Fruit fly (Drosophila melanogaster) whole organism, embryonic: Measurements from ENCODE around the gene mop.

Experiments used
- Abd-B ChIP-seq: fragments of 200-800 bp; sonication (Bioruptor generic); optimal IDR thresholded peaks from 2 replicates; lab custom pipeline; 2018; ENCODE audit warnings: missing biosample characterization, mild to moderate bottlenecking, missing genetic modification characterization, moderate library complexity
- Asciz ChIP-seq: fragments of 200-800 bp; sonication (Bioruptor generic); optimal IDR thresholded peaks from 2 replicates; lab custom pipeline; 2017; ENCODE audit warnings: missing biosample characterization, mild to moderate bottlenecking, missing genetic modification characterization, missing genetic modification reagents
- CG10366 ChIP-seq: fragments of 200-800 bp; sonication (Bioruptor generic); IDR thresholded peaks from 2 replicates; pipeline ENCODE4 v1.3.6; 2022; ENCODE audit warnings: missing biosample characterization, missing genetic modification characterization
- CG11560 ChIP-seq: fragments of 200-800 bp; sonication (Bioruptor generic); IDR thresholded peaks from 3 replicates; pipeline ENCODE4 v1.3.6; 2022; ENCODE audit warnings: missing biosample characterization, missing genetic modification characterization
- CG12104 ChIP-seq: fragments of 200-800 bp; sonication (Bioruptor generic); optimal IDR thresholded peaks from 3 replicates; lab custom pipeline; 2016; ENCODE audit warnings: missing biosample characterization, missing genetic modification characterization
- CG12659 ChIP-seq: fragments of 200-800 bp; sonication (Bioruptor generic); optimal IDR thresholded peaks from 3 replicates; lab custom pipeline; 2017; ENCODE audit warnings: mild to moderate bottlenecking, missing biosample characterization, missing genetic modification reagents, missing genetic modification characterization
- CG12744 ChIP-seq: fragments of 200-800 bp; sonication (Bioruptor generic); optimal IDR thresholded peaks from 2 replicates; lab custom pipeline; 2016; ENCODE audit warnings: missing biosample characterization, missing genetic modification characterization
- CG14710 ChIP-seq: fragments of 200-800 bp; sonication (Bioruptor generic); optimal IDR thresholded peaks from 3 replicates; lab custom pipeline; 2019; ENCODE audit warnings: missing biosample characterization, mild to moderate bottlenecking, missing genetic modification characterization, moderate library complexity
- CG15073 ChIP-seq: fragments of 200-800 bp; sonication (Bioruptor generic); optimal IDR thresholded peaks from 2 replicates; lab custom pipeline; 2016; ENCODE audit warnings: missing biosample characterization, missing genetic modification characterization
- CG1603 ChIP-seq: fragments of 200-800 bp; sonication (Bioruptor generic); optimal IDR thresholded peaks from 2 replicates; lab custom pipeline; 2019; ENCODE audit warnings: missing biosample characterization, mild to moderate bottlenecking, missing genetic modification characterization, moderate library complexity
- CG17361 ChIP-seq: fragments of 200-800 bp; sonication (Bioruptor generic); IDR thresholded peaks from 3 replicates; pipeline ENCODE4 v1.3.6; 2022; ENCODE audit warnings: missing biosample characterization, missing genetic modification characterization
- CG18599 ChIP-seq: fragments of 200-800 bp; sonication (Bioruptor generic); optimal IDR thresholded peaks from 3 replicates; lab custom pipeline; 2017; ENCODE audit warnings: missing biosample characterization, missing genetic modification characterization, mild to moderate bottlenecking, moderate library complexity, missing genetic modification reagents
- CG2120 ChIP-seq: fragments of 200-800 bp; sonication (Bioruptor generic); optimal IDR thresholded peaks from 3 replicates; lab custom pipeline; 2016; ENCODE audit warnings: missing biosample characterization, missing genetic modification characterization
- CG30403 ChIP-seq: fragments of 200-800 bp; sonication (Bioruptor generic); optimal IDR thresholded peaks from 3 replicates; lab custom pipeline; 2016; ENCODE audit warnings: missing biosample characterization, missing genetic modification characterization
- CG34376 ChIP-seq: fragments of 200-800 bp; sonication (Bioruptor generic); optimal IDR thresholded peaks from 2 replicates; lab custom pipeline; 2018; ENCODE audit warnings: missing biosample characterization, mild to moderate bottlenecking, missing genetic modification characterization
- CG8765 ChIP-seq: fragments of 200-800 bp; sonication (Bioruptor generic); IDR thresholded peaks from 2 replicates; pipeline ENCODE4 v1.3.6; 2022; ENCODE audit warnings: missing biosample characterization, missing genetic modification characterization
- CG9609 ChIP-seq: fragments of 200-800 bp; sonication (Bioruptor generic); optimal IDR thresholded peaks from 3 replicates; lab custom pipeline; 2016; ENCODE audit warnings: missing biosample characterization, missing genetic modification characterization
- CHES-1-like ChIP-seq: fragments of 200-800 bp; sonication (Bioruptor generic); optimal IDR thresholded peaks from 2 replicates; lab custom pipeline; 2016; ENCODE audit warnings: missing biosample characterization, missing genetic modification characterization
- CrebB ChIP-seq: fragments of 200-800 bp; sonication (Bioruptor generic); optimal IDR thresholded peaks from 3 replicates; lab custom pipeline; 2018; ENCODE audit warnings: missing biosample characterization, mild to moderate bottlenecking, missing genetic modification characterization
- D ChIP-seq, 2 experiments: fragments of 200-800 bp in 1 of 2; fragments of >200 bp in 1 of 2; sonication (Bioruptor generic) in 1 of 2; optimal IDR thresholded peaks; 2 replicates in 1 of 2; 3 replicates in 1 of 2; lab custom pipeline; 2017; ENCODE audit warnings: mild to moderate bottlenecking in 1 of 2, missing biosample characterization in 1 of 2, missing genetic modification characterization in 1 of 2, missing genetic modification reagents in 1 of 2
- Doc2 ChIP-seq: fragments of 200-800 bp; sonication (Bioruptor generic); IDR thresholded peaks from 2 replicates; pipeline ENCODE4 v1.3.6; 2022; ENCODE audit warnings: missing biosample characterization, missing genetic modification characterization
- HHEX ChIP-seq: fragments of 200-800 bp; sonication (Bioruptor generic); optimal IDR thresholded peaks from 3 replicates; lab custom pipeline; 2017; ENCODE audit warnings: missing biosample characterization, mild to moderate bottlenecking, missing genetic modification characterization, missing genetic modification reagents
- HLH4C ChIP-seq: fragments of 200-800 bp; sonication (Bioruptor generic); IDR thresholded peaks from 3 replicates; pipeline ENCODE4 v1.3.6; 2022; ENCODE audit warnings: missing biosample characterization, missing genetic modification characterization; ENCODE audit not compliant: partially characterized antibody
- Hmx ChIP-seq: fragments of 200-800 bp; sonication (Bioruptor generic); optimal IDR thresholded peaks from 2 replicates; lab custom pipeline; 2016; ENCODE audit warnings: missing biosample characterization, missing genetic modification characterization
- Hr39 ChIP-seq: fragments of >200 bp; optimal IDR thresholded peaks from 2 replicates; lab custom pipeline; 2017
- NK7.1 ChIP-seq: fragments of 200-800 bp; sonication (Bioruptor generic); optimal IDR thresholded peaks from 3 replicates; lab custom pipeline; 2016; ENCODE audit warnings: missing biosample characterization, missing genetic modification characterization
- NfI ChIP-seq: fragments of 200-800 bp; sonication (Bioruptor generic); optimal IDR thresholded peaks from 3 replicates; lab custom pipeline; 2018; ENCODE audit warnings: missing biosample characterization, mild to moderate bottlenecking, missing genetic modification characterization, moderate library complexity
- Pdp1 ChIP-seq, 2 experiments: fragments of 200-800 bp; sonication (Bioruptor generic); optimal IDR thresholded peaks; 3 replicates each; lab custom pipeline; 2016; ENCODE audit warnings: missing biosample characterization in 2 of 2, missing genetic modification characterization in 2 of 2, mild to moderate bottlenecking in 1 of 2, moderate library complexity in 1 of 2
- abd-A ChIP-seq: fragments of 200-800 bp; sonication (Bioruptor generic); optimal IDR thresholded peaks from 3 replicates; lab custom pipeline; 2019; ENCODE audit warnings: missing biosample characterization, mild to moderate bottlenecking, missing genetic modification characterization, moderate library complexity
- bsh ChIP-seq, 2 experiments: fragments of 200-800 bp; sonication (Bioruptor generic); optimal IDR thresholded peaks; 2 replicates each; lab custom pipeline; 2017 to 2018; ENCODE audit warnings: mild to moderate bottlenecking in 2 of 2, missing biosample characterization in 2 of 2, missing genetic modification characterization in 2 of 2, moderate library complexity in 1 of 2
- dati ChIP-seq: fragments of 200-800 bp; sonication (Bioruptor generic); IDR thresholded peaks from 2 replicates; pipeline ENCODE4 v1.3.6; 2022; ENCODE audit warnings: missing biosample characterization, missing genetic modification characterization
- eve ChIP-seq, 2 experiments: fragments of >200 bp; optimal IDR thresholded peaks; 2 replicates each; lab custom pipeline; 2017; ENCODE audit warnings: missing biosample characterization in 2 of 2, missing genetic modification characterization in 2 of 2
- gce ChIP-seq: fragments of 200-800 bp; sonication (Bioruptor generic); IDR thresholded peaks from 3 replicates; pipeline ENCODE4 v1.3.6; 2022; ENCODE audit warnings: missing biosample characterization, missing genetic modification characterization
- jigr1 ChIP-seq: fragments of 200-800 bp; sonication (Bioruptor generic); IDR thresholded peaks from 3 replicates; pipeline ENCODE4 v1.3.6; 2022; ENCODE audit warnings: missing biosample characterization, missing genetic modification characterization
- kah ChIP-seq: fragments of 200-800 bp; sonication (Bioruptor generic); optimal IDR thresholded peaks from 2 replicates; lab custom pipeline; 2018; ENCODE audit warnings: missing biosample characterization, mild to moderate bottlenecking, missing genetic modification characterization
- mld ChIP-seq: fragments of 200-800 bp; sonication (Bioruptor generic); IDR thresholded peaks from 3 replicates; pipeline ENCODE4 v1.3.6; 2022; ENCODE audit warnings: missing biosample characterization, missing genetic modification characterization; ENCODE audit not compliant: partially characterized antibody
- psq ChIP-seq: fragments of 200-800 bp; sonication (Bioruptor generic); optimal IDR thresholded peaks from 2 replicates; lab custom pipeline; 2017; ENCODE audit warnings: missing biosample characterization, missing genetic modification characterization
- rib ChIP-seq: fragments of 200-800 bp; sonication (Bioruptor generic); IDR thresholded peaks from 2 replicates; pipeline ENCODE4 v1.3.6; 2022; ENCODE audit warnings: missing biosample characterization, missing genetic modification characterization
- ro ChIP-seq: fragments of 200-800 bp; sonication (Bioruptor generic); IDR thresholded peaks from 2 replicates; pipeline ENCODE4 v1.3.6; 2022; ENCODE audit warnings: missing biosample characterization, missing genetic modification characterization
- schlank ChIP-seq: fragments of 200-800 bp; sonication (Bioruptor generic); optimal IDR thresholded peaks from 2 replicates; lab custom pipeline; 2018; ENCODE audit warnings: missing biosample characterization, mild to moderate bottlenecking, missing genetic modification characterization
- scrt ChIP-seq: fragments of 200-800 bp; sonication (Bioruptor generic); optimal IDR thresholded peaks from 2 replicates; lab custom pipeline; 2018; ENCODE audit warnings: missing biosample characterization, mild to moderate bottlenecking, missing genetic modification characterization, moderate library complexity
- shn ChIP-seq: fragments of 200-800 bp; sonication (Bioruptor generic); optimal IDR thresholded peaks from 3 replicates; lab custom pipeline; 2016; ENCODE audit warnings: missing biosample characterization, missing genetic modification characterization
- sima ChIP-seq: fragments of 200-800 bp; sonication (Bioruptor generic); optimal IDR thresholded peaks from 2 replicates; lab custom pipeline; 2016; ENCODE audit warnings: missing biosample characterization, missing genetic modification characterization
- tap ChIP-seq: fragments of 200-800 bp; optimal IDR thresholded peaks from 3 replicates; lab custom pipeline; 2019; ENCODE audit warnings: missing biosample characterization, mild to moderate bottlenecking, missing genetic modification characterization, moderate library complexity

Gene mop

DNA sequence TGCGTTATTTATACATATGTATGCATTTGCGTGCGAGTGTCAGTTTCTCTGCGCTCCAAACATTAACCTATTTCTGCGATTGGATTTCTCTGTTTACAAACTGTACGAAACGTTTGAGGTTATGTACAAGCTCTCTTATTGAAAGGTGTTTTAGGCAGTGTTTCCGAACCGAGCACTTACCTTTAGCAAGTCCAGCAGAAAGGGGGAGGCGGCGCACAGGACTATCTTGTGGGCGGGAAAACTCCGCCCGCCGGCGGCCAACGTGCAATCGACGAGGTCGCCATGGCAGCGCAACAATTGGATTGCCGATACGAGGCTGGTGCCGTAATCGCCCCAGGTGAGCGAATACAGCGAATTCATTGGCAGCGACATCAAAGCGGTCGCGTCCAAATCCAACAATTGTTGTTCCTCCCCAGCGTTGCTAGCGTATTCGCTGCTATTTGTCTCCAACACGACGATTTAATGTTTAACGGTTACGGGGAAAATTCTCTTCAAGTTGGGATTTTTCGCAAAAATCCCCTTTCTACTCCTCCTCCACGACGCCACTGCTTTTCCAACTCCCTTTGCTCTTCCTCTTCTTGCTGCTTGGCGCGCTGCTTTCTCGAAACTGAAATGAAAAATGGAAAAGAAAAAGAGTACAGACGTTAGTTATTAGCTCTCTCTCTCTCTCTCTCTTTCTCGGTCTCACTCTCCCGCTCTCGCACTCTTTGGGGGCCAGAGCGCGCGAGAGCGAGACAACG is 19.0 kb downstream of the mop start (continued):
- TF ChIP-seq NK7.1 (GFP tag; lab: Kevin White, UChicago) (peak; percentile 84), Abd-B (GFP tag; lab: Kevin White, UChicago) (peak; percentile 67), D (optimal IDR thresholded peaks at IDR 0.05; lab: Kevin White, UChicago) (no peak), D (GFP tag; optimal IDR thresholded peaks at IDR 0.05; lab: Kevin White, UChicago) (peak; percentile 81), ro (GFP tag; lab: Robert Waterston, UW) (peak; percentile 69), shn (peak; percentile 92), CG14710 (tag; lab: Kevin White, UChicago) (peak; percentile 45), kah (GFP tag; lab: Kevin White, UChicago) (peak; percentile 39), CG8765 (GFP tag; lab: Robert Waterston, UW) (peak; percentile 84), rib (GFP tag; lab: Robert Waterston, UW) (peak; percentile 96), mld (no peak), Hr39 (lab: Kevin White, UChicago) (no peak), psq (GFP tag; lab: Kevin White, UChicago) (peak; percentile 73), scrt (GFP tag; lab: Kevin White, UChicago) (peak; percentile 88), CG18599 (GFP tag; lab: Kevin White, UChicago) (peak; percentile 96), CrebB (tag; lab: Kevin White, UChicago) (peak; percentile 64)

DNA sequence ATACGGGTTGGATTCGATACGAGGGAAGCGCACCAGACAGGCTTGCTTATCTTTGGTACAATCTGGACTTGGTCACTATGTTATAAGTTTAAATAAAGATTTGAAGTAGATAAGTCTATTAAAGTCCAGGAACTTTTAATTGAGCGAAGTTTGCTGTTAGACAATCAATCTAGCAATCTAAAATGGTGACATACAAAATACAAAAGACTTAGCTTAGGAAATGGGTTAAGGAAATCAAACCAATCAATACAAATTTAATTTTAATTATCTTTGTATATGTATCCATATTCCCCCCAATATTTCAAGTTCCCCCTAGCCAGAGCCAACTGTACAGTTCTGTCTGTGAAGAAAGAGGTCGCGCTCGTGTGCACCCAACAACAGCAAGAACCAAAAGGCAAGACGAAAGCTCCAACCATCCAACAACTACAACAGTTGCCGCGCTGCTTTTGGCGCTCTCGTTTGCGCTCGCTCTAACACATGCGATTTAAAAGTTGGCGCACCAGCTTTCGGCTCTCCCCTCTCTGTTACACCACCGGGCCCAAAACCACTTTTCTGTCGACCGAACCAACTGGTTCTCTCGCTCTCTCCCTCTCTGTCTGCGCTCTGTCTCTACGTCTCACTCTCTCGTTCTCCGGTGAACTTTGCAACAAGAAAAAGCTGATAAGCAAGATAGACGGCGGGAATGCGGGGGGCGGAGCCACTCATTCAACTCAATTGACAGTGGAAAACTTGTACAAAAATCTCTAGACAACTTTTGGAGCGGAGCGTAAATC is 19.8 kb downstream of the mop start:
- TF ChIP-seq Hmx (GFP tag; lab: Kevin White, UChicago) (peak; percentile 89), CG15073 (GFP tag; lab: Kevin White, UChicago) (peak; percentile 37), abd-A (tag; lab: Kevin White, UChicago) (peak; percentile 76), CG1603 (tag; lab: Kevin White, UChicago) (peak; percentile 43), Pdp1 (GFP tag; optimal IDR thresholded peaks at IDR 0.05; lab: Kevin White, UChicago) (peak; percentile 55 to 84), CG2120 (peak; percentile 94), CG34376 (GFP tag; lab: Kevin White, UChicago) (peak; percentile 15), CHES-1-like (GFP tag; lab: Kevin White, UChicago) (no peak), gce (GFP tag; lab: Robert Waterston, UW) (peak; percentile 60; the same call in 2 of the 3 replicates), CG18599 (GFP tag; lab: Kevin White, UChicago) (peak; percentile 95), bsh (GFP tag; optimal IDR thresholded peaks at IDR 0.05; lab: Kevin White, UChicago) (peak; percentile 49 to 74), CG10366 (GFP tag; lab: Robert Waterston, UW) (peak; percentile 78), Asciz (GFP tag; lab: Kevin White, UChicago) (peak; percentile 85), D (optimal IDR thresholded peaks at IDR 0.05; lab: Kevin White, UChicago) (no peak), D (GFP tag; optimal IDR thresholded peaks at IDR 0.05; lab: Kevin White, UChicago) (peak; percentile 74), Doc2 (GFP tag; lab: Robert Waterston, UW) (no peak), schlank (peak; percentile 52), CG12744 (peak; percentile 75), CG9609 (GFP tag; lab: Kevin White, UChicago) (peak; percentile 66), HLH4C (GFP tag; lab: Robert Waterston, UW) (0 out of 3 replicates have a peak, but pooled peaks have one; percentile 25), CG12104 (peak; percentile 77), eve (GFP tag; optimal IDR thresholded peaks at IDR 0.05; lab: Kevin White, UChicago) (no peak), CG12659 (GFP tag; lab: Kevin White, UChicago) (peak; percentile 95), psq (GFP tag; lab: Kevin White, UChicago) (peak; percentile 43), jigr1 (peak; percentile 79; the same call in 2 of the 3 replicates), CG11560 (tag; lab: Robert Waterston, UW) (peak; percentile 63; the same call in 2 of the 3 replicates), NfI (GFP tag; lab: Kevin White, UChicago) (peak; percentile 80), sima (GFP tag; lab: Kevin White, UChicago) (no peak), rib (GFP tag; lab: Robert Waterston, UW) (0 out of 2 replicates have a peak, but pooled peaks have one; percentile 48), dati (GFP tag; lab: Robert Waterston, UW) (0 out of 2 replicates have a peak, but pooled peaks have one; percentile 9), CG30403 (GFP tag; lab: Kevin White, UChicago) (peak; percentile 93), CG17361 (peak; percentile 97), tap (tag; lab: Kevin White, UChicago) (peak; percentile 82), HHEX (peak; percentile 85), shn (peak; percentile 72)
